Fruit fly (Drosophila melanogaster) whole organism, embryonic: ENCODE measurements around the gene CG13949.
A peak's percentile ranks its signal among the peaks of the same experiment; 100 is the strongest.

Source experiments
- Antp ChIP-seq: fragments of 200-800 bp; sonication (Bioruptor generic); optimal IDR thresholded peaks from 3 replicates; lab custom pipeline; 2016; ENCODE audit warnings: missing biosample characterization, missing genetic modification characterization
- BEAF-32 ChIP-seq: fragments of 200-800 bp; sonication (Bioruptor generic); optimal IDR thresholded peaks from 3 replicates; lab custom pipeline; 2017; ENCODE audit warnings: missing biosample characterization, missing genetic modification characterization, mild to moderate bottlenecking, moderate library complexity, missing genetic modification reagents
- CG10366 ChIP-seq: fragments of 200-800 bp; sonication (Bioruptor generic); IDR thresholded peaks from 2 replicates; pipeline ENCODE4 v1.3.6; 2022; ENCODE audit warnings: missing biosample characterization, missing genetic modification characterization
- CG11696 ChIP-seq: fragments of 200-800 bp; sonication (Bioruptor generic); IDR thresholded peaks from 2 replicates; pipeline ENCODE4 v1.3.6; 2022; ENCODE audit warnings: missing biosample characterization, missing genetic modification characterization
- CG12071 ChIP-seq: fragments of 200-800 bp; sonication (Bioruptor generic); optimal IDR thresholded peaks from 3 replicates; lab custom pipeline; 2018; ENCODE audit warnings: missing biosample characterization, mild to moderate bottlenecking, missing genetic modification characterization
- CG12299 ChIP-seq: fragments of 200-800 bp; sonication (Bioruptor generic); optimal IDR thresholded peaks from 2 replicates; lab custom pipeline; 2018; ENCODE audit warnings: missing biosample characterization, mild to moderate bottlenecking, missing genetic modification characterization
- CG13123 ChIP-seq: fragments of 200-800 bp; sonication (Bioruptor generic); optimal IDR thresholded peaks from 2 replicates; lab custom pipeline; 2016; ENCODE audit warnings: missing biosample characterization, missing genetic modification characterization
- CG13424 ChIP-seq: fragments of 200-800 bp; sonication (Bioruptor generic); optimal IDR thresholded peaks from 2 replicates; lab custom pipeline; 2019; ENCODE audit warnings: missing biosample characterization, mild to moderate bottlenecking, missing genetic modification characterization, moderate library complexity
- CG14050 ChIP-seq: fragments of 200-800 bp; sonication (Bioruptor generic); IDR thresholded peaks from 3 replicates; pipeline ENCODE4 v1.3.6; 2022; ENCODE audit warnings: missing biosample characterization, missing genetic modification characterization
- CG14710 ChIP-seq: fragments of 200-800 bp; sonication (Bioruptor generic); optimal IDR thresholded peaks from 3 replicates; lab custom pipeline; 2019; ENCODE audit warnings: missing biosample characterization, mild to moderate bottlenecking, missing genetic modification characterization, moderate library complexity
- CG1603 ChIP-seq: fragments of 200-800 bp; sonication (Bioruptor generic); optimal IDR thresholded peaks from 2 replicates; lab custom pipeline; 2019; ENCODE audit warnings: missing biosample characterization, mild to moderate bottlenecking, missing genetic modification characterization, moderate library complexity
- CG17186 ChIP-seq: fragments of 200-800 bp; sonication (Bioruptor generic); optimal IDR thresholded peaks from 3 replicates; lab custom pipeline; 2017; ENCODE audit warnings: missing biosample characterization, missing genetic modification reagents, missing genetic modification characterization
- CG18262 ChIP-seq: fragments of 200-800 bp; optimal IDR thresholded peaks from 3 replicates; lab custom pipeline; 2019; ENCODE audit warnings: missing biosample characterization, mild to moderate bottlenecking, missing genetic modification characterization, moderate library complexity
- CG30020 ChIP-seq: fragments of 200-800 bp; optimal IDR thresholded peaks from 2 replicates; lab custom pipeline; 2019; ENCODE audit warnings: missing biosample characterization, mild to moderate bottlenecking, missing genetic modification characterization, moderate library complexity
- CG3065 ChIP-seq: fragments of 200-800 bp; sonication (Bioruptor generic); optimal IDR thresholded peaks from 2 replicates; lab custom pipeline; 2016; ENCODE audit warnings: missing biosample characterization, missing genetic modification characterization
- CG31365 ChIP-seq: fragments of 200-800 bp; sonication (Bioruptor generic); optimal IDR thresholded peaks from 2 replicates; lab custom pipeline; 2018; ENCODE audit warnings: missing biosample characterization, mild to moderate bottlenecking, missing genetic modification characterization
- CG31388 ChIP-seq: fragments of 200-800 bp; sonication (Bioruptor generic); optimal IDR thresholded peaks from 2 replicates; lab custom pipeline; 2016; ENCODE audit warnings: missing biosample characterization, missing genetic modification characterization
- CG4360 ChIP-seq: fragments of 200-800 bp; sonication (Bioruptor generic); IDR thresholded peaks from 2 replicates; pipeline ENCODE4 v1.3.6; 2022; ENCODE audit warnings: missing biosample characterization, missing genetic modification characterization
- CG4820 ChIP-seq: fragments of 200-800 bp; sonication (Bioruptor generic); optimal IDR thresholded peaks from 3 replicates; lab custom pipeline; 2016; ENCODE audit warnings: missing biosample characterization, missing genetic modification characterization
- CG6272 ChIP-seq: fragments of 200-800 bp; sonication (Bioruptor generic); IDR thresholded peaks from 2 replicates; pipeline ENCODE4 v1.3.6; 2022; ENCODE audit warnings: missing biosample characterization, missing genetic modification characterization
- CG6654 ChIP-seq: fragments of 200-800 bp; sonication (Bioruptor generic); optimal IDR thresholded peaks from 2 replicates; lab custom pipeline; 2017; ENCODE audit warnings: missing biosample characterization, mild to moderate bottlenecking, missing genetic modification characterization
- CG6689 ChIP-seq: fragments of 200-800 bp; sonication (Bioruptor generic); IDR thresholded peaks from 2 replicates; pipeline ENCODE4 v1.3.6; 2022; ENCODE audit warnings: missing biosample characterization, missing genetic modification characterization
- CG7271 ChIP-seq: fragments of 200-800 bp; sonication (Bioruptor generic); optimal IDR thresholded peaks from 2 replicates; lab custom pipeline; 2018; ENCODE audit warnings: missing biosample characterization, mild to moderate bottlenecking, missing genetic modification characterization, moderate library complexity
- CG7357 ChIP-seq: fragments of 200-800 bp; sonication (Bioruptor generic); IDR thresholded peaks from 3 replicates; pipeline ENCODE4 v1.3.6; 2022; ENCODE audit warnings: missing biosample characterization, missing genetic modification characterization
- CG7928 ChIP-seq: fragments of 200-800 bp; sonication (Bioruptor generic); optimal IDR thresholded peaks from 2 replicates; lab custom pipeline; 2017; ENCODE audit warnings: missing biosample characterization, mild to moderate bottlenecking, missing genetic modification characterization
- CG7987 ChIP-seq: fragments of 200-800 bp; sonication (Bioruptor generic); optimal IDR thresholded peaks from 2 replicates; lab custom pipeline; 2018; ENCODE audit warnings: missing biosample characterization, mild to moderate bottlenecking, missing genetic modification characterization, moderate library complexity
- CG8290 ChIP-seq, 3 experiments: fragments of 200-800 bp; sonication (Bioruptor generic); optimal IDR thresholded peaks; 2 replicates each; lab custom pipeline; 2016 to 2019; ENCODE audit warnings: missing biosample characterization in 3 of 3, missing genetic modification characterization in 3 of 3, mild to moderate bottlenecking in 2 of 3, moderate library complexity in 1 of 3
- CG8478 ChIP-seq: fragments of >200 bp; optimal IDR thresholded peaks from 2 replicates; lab custom pipeline; 2018
- CG9817 ChIP-seq: fragments of 200-800 bp; sonication (Bioruptor generic); optimal IDR thresholded peaks from 2 replicates; lab custom pipeline; 2018; ENCODE audit warnings: missing biosample characterization, mild to moderate bottlenecking, missing genetic modification characterization, moderate library complexity
- CG9876 ChIP-seq: fragments of 200-800 bp; sonication (Bioruptor generic); optimal IDR thresholded peaks from 2 replicates; lab custom pipeline; 2016; ENCODE audit warnings: missing biosample characterization, missing genetic modification characterization
- Deaf1 ChIP-seq: fragments of 200-800 bp; optimal IDR thresholded peaks from 3 replicates; lab custom pipeline; 2019; ENCODE audit warnings: missing biosample characterization, mild to moderate bottlenecking, missing genetic modification characterization, moderate library complexity
- HLH4C ChIP-seq: fragments of 200-800 bp; sonication (Bioruptor generic); IDR thresholded peaks from 3 replicates; pipeline ENCODE4 v1.3.6; 2022; ENCODE audit warnings: missing biosample characterization, missing genetic modification characterization; ENCODE audit not compliant: partially characterized antibody
- HmgZ ChIP-seq: fragments of 200-800 bp; sonication (Bioruptor generic); optimal IDR thresholded peaks from 2 replicates; lab custom pipeline; 2018; ENCODE audit warnings: missing biosample characterization, mild to moderate bottlenecking, missing genetic modification characterization
- Hmr ChIP-seq: fragments of 200-800 bp; sonication (Bioruptor generic); optimal IDR thresholded peaks from 3 replicates; lab custom pipeline; 2017; ENCODE audit warnings: mild to moderate bottlenecking, missing biosample characterization, missing genetic modification reagents, missing genetic modification characterization
- Hr3 ChIP-seq: fragments of 200-800 bp; sonication (Bioruptor generic); optimal IDR thresholded peaks from 3 replicates; lab custom pipeline; 2016; ENCODE audit warnings: missing biosample characterization, missing genetic modification characterization
- Mad ChIP-seq: fragments of 200-800 bp; sonication (Bioruptor generic); optimal IDR thresholded peaks from 2 replicates; lab custom pipeline; 2016; ENCODE audit warnings: missing biosample characterization, missing genetic modification characterization
- Opbp ChIP-seq: fragments of 200-800 bp; sonication (Bioruptor generic); IDR thresholded peaks from 3 replicates; pipeline ENCODE4 v1.3.6; 2022; ENCODE audit warnings: missing biosample characterization, missing genetic modification characterization; ENCODE audit not compliant: partially characterized antibody
- ato ChIP-seq: fragments of 200-800 bp; sonication (Bioruptor generic); IDR thresholded peaks from 2 replicates; pipeline ENCODE4 v1.3.6; 2022; ENCODE audit warnings: missing biosample characterization, missing genetic modification characterization; ENCODE audit not compliant: partially characterized antibody
- dysf ChIP-seq: fragments of 200-800 bp; sonication (Bioruptor generic); IDR thresholded peaks from 3 replicates; pipeline ENCODE4 v1.3.6; 2022; ENCODE audit warnings: missing biosample characterization, missing genetic modification characterization
- emc ChIP-seq: fragments of 200-800 bp; sonication (Bioruptor generic); optimal IDR thresholded peaks from 2 replicates; lab custom pipeline; 2016; ENCODE audit warnings: missing biosample characterization, missing genetic modification characterization
- jumu ChIP-seq: fragments of 200-800 bp; sonication (Bioruptor generic); optimal IDR thresholded peaks from 3 replicates; lab custom pipeline; 2016; ENCODE audit warnings: missing biosample characterization, missing genetic modification characterization
- kay ChIP-seq: fragments of 200-800 bp; sonication (Bioruptor generic); optimal IDR thresholded peaks from 2 replicates; lab custom pipeline; 2016; ENCODE audit warnings: missing biosample characterization, missing genetic modification characterization
- nau ChIP-seq: fragments of 200-800 bp; sonication (Bioruptor generic); optimal IDR thresholded peaks from 3 replicates; lab custom pipeline; 2017; ENCODE audit warnings: missing biosample characterization, mild to moderate bottlenecking, missing genetic modification characterization, missing genetic modification reagents
- pb ChIP-seq: fragments of 200-800 bp; sonication (Bioruptor generic); optimal IDR thresholded peaks from 3 replicates; lab custom pipeline; 2016; ENCODE audit warnings: missing biosample characterization, missing genetic modification characterization
- salm ChIP-seq: fragments of 200-800 bp; sonication (Bioruptor generic); optimal IDR thresholded peaks from 2 replicates; lab custom pipeline; 2018; ENCODE audit warnings: missing biosample characterization, mild to moderate bottlenecking, missing genetic modification characterization
- slbo ChIP-seq: fragments of 200-800 bp; sonication (Bioruptor generic); IDR thresholded peaks from 2 replicates; pipeline ENCODE4 v1.3.6; 2022; ENCODE audit warnings: missing biosample characterization, missing genetic modification characterization
- sr ChIP-seq: fragments of 200-800 bp; sonication (Bioruptor generic); IDR thresholded peaks from 3 replicates; pipeline ENCODE4 v1.3.6; 2022; ENCODE audit warnings: missing biosample characterization, missing genetic modification characterization
- ssp ChIP-seq: fragments of 200-800 bp; sonication (Bioruptor generic); IDR thresholded peaks from 2 replicates; pipeline ENCODE4 v1.3.6; 2022; ENCODE audit warnings: missing biosample characterization, missing genetic modification characterization
- stwl ChIP-seq: fragments of 200-800 bp; sonication (Bioruptor generic); optimal IDR thresholded peaks from 3 replicates; lab custom pipeline; 2018; ENCODE audit warnings: missing biosample characterization, mild to moderate bottlenecking, missing genetic modification characterization, moderate library complexity

The CG13949 gene

dm6 chr2L:870749-871418, 15.7 kb downstream of the CG13949 start (continued):
- TF ChIP-seq CG3065 (GFP tag; lab: Kevin White, UChicago) = peak; percentile 48
- TF ChIP-seq salm (tag; lab: Kevin White, UChicago) = peak; percentile 12
- peak; percentile 70 for TF ChIP-seq jumu
- peak; percentile 52 for TF ChIP-seq CG4820 (GFP tag; lab: Kevin White, UChicago)
- TF ChIP-seq CG13424 (tag; lab: Kevin White, UChicago) = peak; percentile 73
- peak; percentile 43 for TF ChIP-seq BEAF-32 (GFP tag; lab: Kevin White, UChicago)
- TF ChIP-seq stwl (tag; lab: Kevin White, UChicago) = peak; percentile 26
- peak; percentile 77 for TF ChIP-seq CG1603
- peak; percentile 61 for TF ChIP-seq CG6272
- peak; percentile 14; the same call in 1 of the 2 replicates for TF ChIP-seq CG4360 (GFP tag; lab: Robert Waterston, UW)
- peak; percentile 50 for TF ChIP-seq Hmr (GFP tag; lab: Kevin White, UChicago)
- peak; percentile 39 for TF ChIP-seq CG14710 (tag; lab: Kevin White, UChicago)
- no peak for TF ChIP-seq CG31365 (tag; lab: Kevin White, UChicago)
- peak; percentile 57; the same call in 2 of the 3 replicates for TF ChIP-seq CG7357 (GFP tag; lab: Robert Waterston, UW)
- peak; percentile 67 for TF ChIP-seq Hr3 (GFP tag; lab: Kevin White, UChicago)
- TF ChIP-seq CG8478 = no peak
- peak; percentile 48 for TF ChIP-seq CG17186 (GFP tag; lab: Kevin White, UChicago)
- TF ChIP-seq HmgZ (tag; lab: Kevin White, UChicago) = peak; percentile 65
- peak; percentile 42 for TF ChIP-seq CG7987
- TF ChIP-seq emc (GFP tag; lab: Kevin White, UChicago) = peak; percentile 34
- no peak for TF ChIP-seq CG8290 (GFP tag; optimal IDR thresholded peaks at IDR 0.05; lab: Kevin White, UChicago)
- peak in 1 of 2 experiments; percentile 59 for TF ChIP-seq CG8290 (tag; optimal IDR thresholded peaks at IDR 0.05; lab: Kevin White, UChicago)
- peak; percentile 60 for TF ChIP-seq Mad (GFP tag; lab: Kevin White, UChicago)
- TF ChIP-seq kay = peak; percentile 48
- no peak for TF ChIP-seq sr (GFP tag; lab: Robert Waterston, UW)
- TF ChIP-seq Opbp = peak; percentile 43; the same call in 1 of the 3 replicates
- TF ChIP-seq CG13123 (GFP tag; lab: Kevin White, UChicago) = peak; percentile 50
- TF ChIP-seq ssp (GFP tag; lab: Robert Waterston, UW) = no peak; the same call in 1 of the 2 replicates
- no peak for TF ChIP-seq CG7271
- TF ChIP-seq CG18262 (tag; lab: Kevin White, UChicago) = peak; percentile 43
- peak; percentile 53 for TF ChIP-seq nau
- peak; percentile 76 for TF ChIP-seq Antp (GFP tag; lab: Kevin White, UChicago)
- TF ChIP-seq CG6654 = peak; percentile 21
- TF ChIP-seq CG6689 = peak; percentile 81
- TF ChIP-seq CG9817 (tag; lab: Kevin White, UChicago) = peak; percentile 64
- TF ChIP-seq CG12299 (tag; lab: Kevin White, UChicago) = no peak
- TF ChIP-seq slbo (GFP tag; lab: Robert Waterston, UW) = peak; percentile 79
- no peak for TF ChIP-seq CG30020 (tag; lab: Kevin White, UChicago)
- peak; percentile 95 for TF ChIP-seq CG7928 (GFP tag; lab: Kevin White, UChicago)
- no peak for TF ChIP-seq ato (GFP tag; lab: Robert Waterston, UW)
- 0 out of 3 replicates have a peak, but pooled peaks have one; percentile 34 for TF ChIP-seq HLH4C (GFP tag; lab: Robert Waterston, UW)
- TF ChIP-seq CG14050 (GFP tag; lab: Robert Waterston, UW) = peak; percentile 24; the same call in 2 of the 3 replicates
- peak; percentile 61 for TF ChIP-seq CG9876 (GFP tag; lab: Kevin White, UChicago)
- 0 out of 2 replicates have a peak, but pooled peaks have one; percentile 31 for TF ChIP-seq CG11696 (GFP tag; lab: Robert Waterston, UW)
- peak; percentile 16 for TF ChIP-seq Deaf1
- TF ChIP-seq CG31388 (GFP tag; lab: Kevin White, UChicago) = no peak
- TF ChIP-seq pb = peak; percentile 61
- peak; percentile 76 for TF ChIP-seq dysf (GFP tag; lab: Robert Waterston, UW)
- peak; percentile 26 for TF ChIP-seq CG12071 (GFP tag; lab: Kevin White, UChicago)
- TF ChIP-seq CG10366 (GFP tag; lab: Robert Waterston, UW) = peak; percentile 72
